Fruit fly (Drosophila melanogaster): ENCODE data around the gene CG14570.

CG14570 gene

DNA sequence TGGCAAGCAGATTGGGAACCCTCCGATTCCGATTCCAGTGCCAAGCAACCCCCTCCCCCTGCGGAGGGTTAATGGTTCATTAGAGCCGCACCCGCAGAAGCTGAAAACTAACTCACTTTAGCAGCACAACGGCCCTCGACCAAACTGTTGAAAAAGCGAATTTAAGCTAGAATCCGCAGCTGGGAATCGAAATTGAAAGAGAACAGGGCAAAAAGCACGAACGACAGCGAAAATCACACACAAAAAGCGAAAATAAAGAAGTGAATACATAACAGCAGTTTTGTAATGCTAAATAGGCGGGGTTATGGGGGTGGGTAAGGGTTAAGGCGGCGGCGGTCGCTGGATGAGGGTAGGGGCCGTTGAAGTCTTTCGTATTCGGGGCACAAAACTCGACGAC lies 2.5 kb downstream of the CG14570 start:
- no peak for TF ChIP-seq foxo (GFP tag; optimal IDR thresholded peaks at IDR 0.05)
- TF ChIP-seq Vsx2 (GFP tag; optimal IDR thresholded peaks at IDR 0.05; ENCODE audit: partially characterized antibody), result no peak
- TF ChIP-seq Dif (GFP tag; optimal IDR thresholded peaks at IDR 0.05; ENCODE audit: partially characterized antibody), result no peak
- no peak for TF ChIP-seq Jra (GFP tag; optimal IDR thresholded peaks at IDR 0.05)
- no peak for TF ChIP-seq Myc (optimal IDR thresholded peaks at IDR 0.05)
- TF ChIP-seq psq (GFP tag; optimal IDR thresholded peaks at IDR 0.05), result no peak
- no peak for TF ChIP-seq Hr83 (GFP tag; optimal IDR thresholded peaks at IDR 0.05; ENCODE audit: poor library complexity, severe bottlenecking)
- no peak for TF ChIP-seq h (GFP tag; optimal IDR thresholded peaks at IDR 0.05)
- TF ChIP-seq dl (GFP tag; optimal IDR thresholded peaks at IDR 0.05; ENCODE audit: insufficient read depth in 1 of 2, partially characterized antibody in 2 of 2), result no peak
- no peak for TF ChIP-seq Mio (GFP tag; optimal IDR thresholded peaks at IDR 0.05)
- TF ChIP-seq OdsH (GFP tag; optimal IDR thresholded peaks at IDR 0.05), result no peak
- no peak for TF ChIP-seq N (GFP tag; optimal IDR thresholded peaks at IDR 0.05)

DNA sequence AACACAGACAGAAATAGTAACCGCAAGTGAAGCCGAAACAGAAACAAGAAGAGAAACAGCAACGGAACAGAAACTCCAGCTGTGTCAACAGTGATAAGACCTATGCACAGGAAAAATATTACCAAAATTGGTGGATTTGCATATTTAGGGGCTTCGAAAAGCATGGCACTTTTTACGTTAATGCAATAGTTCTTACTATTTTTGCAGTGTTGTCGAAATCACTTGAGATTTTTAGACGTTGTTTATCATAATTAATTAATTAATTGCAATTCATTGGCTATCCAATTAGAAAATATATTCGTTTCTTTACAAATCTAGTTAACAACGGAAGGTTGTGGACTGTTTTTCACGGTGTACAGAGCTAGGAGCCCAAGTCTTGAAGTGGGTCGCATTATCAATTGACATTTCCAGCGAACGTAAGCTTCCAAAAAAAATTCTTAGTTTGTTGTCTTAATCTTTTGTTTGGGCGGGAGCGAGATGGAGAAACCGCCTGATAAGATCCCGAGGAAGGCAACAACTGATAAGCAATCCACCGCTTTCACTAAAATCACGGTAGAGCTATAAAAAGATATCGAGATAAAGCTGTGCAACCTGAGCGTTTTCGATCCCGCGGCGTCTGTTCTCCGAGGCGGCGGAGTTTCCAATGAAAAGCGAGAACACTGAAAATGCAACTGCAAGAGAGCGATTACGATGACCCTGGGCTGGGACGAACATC lies 3.1 kb downstream of the CG14570 start:
- TF ChIP-seq dl (GFP tag; optimal IDR thresholded peaks at IDR 0.05; ENCODE audit: insufficient read depth in 1 of 2, partially characterized antibody in 2 of 2), result no peak
- TF ChIP-seq pan (optimal IDR thresholded peaks at IDR 0.05), result no peak
- no peak for TF ChIP-seq CrebA (GFP tag; optimal IDR thresholded peaks at IDR 0.05; ENCODE audit: borderline replicate concordance)
- no peak for TF ChIP-seq lola (GFP tag; optimal IDR thresholded peaks at IDR 0.05)
- TF ChIP-seq OdsH (GFP tag; optimal IDR thresholded peaks at IDR 0.05), result no peak
- TF ChIP-seq CG32264 (GFP tag; optimal IDR thresholded peaks at IDR 0.05), result no peak
- no peak for TF ChIP-seq dsf (GFP tag; optimal IDR thresholded peaks at IDR 0.05; ENCODE audit: borderline replicate concordance)
- TF ChIP-seq br (GFP tag; optimal IDR thresholded peaks at IDR 0.05), result no peak
- no peak for TF ChIP-seq Myc (optimal IDR thresholded peaks at IDR 0.05)
- TF ChIP-seq Hr83 (GFP tag; optimal IDR thresholded peaks at IDR 0.05; ENCODE audit: poor library complexity, severe bottlenecking), result no peak
- TF ChIP-seq CG9705 (GFP tag; optimal IDR thresholded peaks at IDR 0.05), result no peak
- TF ChIP-seq woc (GFP tag; optimal IDR thresholded peaks at IDR 0.05), result no peak
- no peak for TF ChIP-seq dmrt93B (GFP tag; optimal IDR thresholded peaks at IDR 0.05)
- no peak for TF ChIP-seq Abd-B (GFP tag; optimal IDR thresholded peaks at IDR 0.05)

DNA sequence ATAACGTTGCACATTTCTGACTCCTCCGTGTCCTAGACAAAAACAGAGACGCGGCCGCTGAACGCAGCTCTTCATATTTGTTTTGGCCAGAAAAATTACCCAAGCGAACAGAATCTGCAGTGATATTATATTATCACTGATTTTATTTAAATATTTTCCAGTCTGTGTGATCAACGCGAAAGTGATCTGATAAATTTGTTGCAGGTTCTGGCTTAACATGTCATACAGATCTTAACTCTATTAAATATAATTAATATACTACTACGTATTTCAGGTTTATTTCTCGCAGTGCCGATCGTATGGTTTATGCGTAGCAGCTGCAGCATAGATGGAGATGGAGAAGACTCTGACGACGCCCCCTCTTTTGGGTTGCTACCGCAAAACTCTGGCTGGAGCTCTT lies 9.4 kb downstream of the CG14570 start:
- TF ChIP-seq foxo (GFP tag; optimal IDR thresholded peaks at IDR 0.05) (peak in 1 of 2 experiments; percentile 9), h (GFP tag; optimal IDR thresholded peaks at IDR 0.05) (peak; percentile 16), fru (GFP tag; optimal IDR thresholded peaks at IDR 0.05) (peak; percentile 6), Rel (GFP tag; optimal IDR thresholded peaks at IDR 0.05) (no peak), Rel (tag; optimal IDR thresholded peaks at IDR 0.05) (no peak), Hr78 (GFP tag; optimal IDR thresholded peaks at IDR 0.05) (no peak), OdsH (GFP tag; optimal IDR thresholded peaks at IDR 0.05) (no peak), CG9705 (GFP tag; optimal IDR thresholded peaks at IDR 0.05) (no peak)

DNA sequence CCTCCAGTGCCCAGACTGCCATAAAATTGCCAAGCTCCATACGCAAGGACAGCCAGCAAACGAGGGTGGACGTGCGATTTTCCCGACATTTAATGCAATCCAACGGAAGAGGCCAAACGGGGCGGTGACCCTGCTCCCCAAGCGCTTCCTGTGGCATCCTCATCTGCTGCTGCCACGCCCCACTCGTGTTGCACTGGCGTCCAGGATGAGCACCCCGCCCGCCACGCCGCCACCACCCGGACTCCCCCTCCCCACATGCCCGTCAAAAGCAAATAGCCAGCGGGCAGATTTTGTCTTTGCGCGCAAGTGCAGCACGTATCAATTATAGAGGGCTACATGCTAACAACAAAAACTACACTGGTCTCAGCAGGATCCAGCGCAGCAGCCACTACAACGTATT lies 12.0 kb downstream of the CG14570 start:
- no peak for TF ChIP-seq brk (GFP tag; optimal IDR thresholded peaks at IDR 0.05)
- TF ChIP-seq woc (GFP tag; optimal IDR thresholded peaks at IDR 0.05), result no peak
- TF ChIP-seq Dfd (GFP tag; optimal IDR thresholded peaks at IDR 0.05), result peak; percentile 95

DNA sequence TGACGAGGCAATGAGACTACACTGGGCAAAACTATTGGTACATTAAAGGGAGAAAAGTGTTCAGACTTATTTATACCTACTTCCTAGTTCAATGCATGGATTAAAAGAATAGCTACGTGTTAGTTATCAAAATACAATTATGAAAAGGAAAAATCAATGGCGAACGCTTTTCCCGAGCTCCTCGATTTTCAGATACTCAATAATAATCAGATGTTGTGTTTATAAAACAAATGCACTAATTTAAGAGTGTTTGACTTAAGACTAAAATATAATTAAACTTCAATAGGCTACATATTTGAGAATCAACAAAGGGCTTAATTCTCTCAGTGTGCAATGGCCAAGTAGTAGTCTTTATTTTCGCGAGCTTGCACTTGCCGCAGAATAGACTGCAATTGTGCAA lies 14.3 kb downstream of the CG14570 start:
- no peak for TF ChIP-seq usp (GFP tag; optimal IDR thresholded peaks at IDR 0.05)
- no peak for TF ChIP-seq h (GFP tag; optimal IDR thresholded peaks at IDR 0.05)
- no peak for TF ChIP-seq Vsx2 (GFP tag; optimal IDR thresholded peaks at IDR 0.05; ENCODE audit: partially characterized antibody)
- TF ChIP-seq Myc (optimal IDR thresholded peaks at IDR 0.05), result no peak
